Worm (Caenorhabditis elegans) whole organism, L4 larva: Measurements from ENCODE around the gene emb-27.
A peak's percentile ranks its signal among the peaks of the same experiment; 100 is the strongest.

Experiments
- D1046.2 ChIP-seq: fragments of 200-800 bp; sonication (Bioruptor generic); IDR thresholded peaks from 2 replicates; pipeline ENCODE4 v1.3.6; 2022; ENCODE audit warnings: missing genetic modification characterization, missing compliant biosample characterization
- F10B5.3 ChIP-seq: sonication (generic microtip); optimal IDR thresholded peaks from 2 replicates; lab custom pipeline; 2016; ENCODE audit warnings: mild to moderate bottlenecking, missing genetic modification characterization, missing compliant biosample characterization
- F26F4.8 ChIP-seq: fragments of 200-800 bp; sonication (Bioruptor generic); conservative IDR thresholded peaks from 2 replicates; pipeline ENCODE4 v1.3.6; 2022; ENCODE audit warnings: missing genetic modification characterization, missing compliant biosample characterization
- F49E8.2 ChIP-seq: sonication (generic microtip); optimal IDR thresholded peaks from 2 replicates; lab custom pipeline; 2016; ENCODE audit warnings: missing compliant biosample characterization, mild to moderate bottlenecking, missing genetic modification characterization, borderline replicate concordance
- R02D3.7 ChIP-seq: fragments of 150-350 bp; sonication (generic microtip); optimal IDR thresholded peaks from 3 replicates; lab custom pipeline; 2014; ENCODE audit warnings: missing biosample characterization, missing genetic modification characterization
- T20F7.1 ChIP-seq: fragments of 200-800 bp; sonication (Bioruptor generic); optimal IDR thresholded peaks from 2 replicates; lab custom pipeline; 2018; ENCODE audit warnings: mild to moderate bottlenecking, missing genetic modification characterization, missing compliant biosample characterization
- T26A8.4 ChIP-seq: fragments of 200-800 bp; sonication (Bioruptor generic); IDR thresholded peaks from 2 replicates; pipeline ENCODE4 v1.3.6; 2022; ENCODE audit warnings: missing genetic modification characterization, missing compliant biosample characterization
- ZK337.2 ChIP-seq: fragments of 200-800 bp; sonication (Bioruptor generic); IDR thresholded peaks from 2 replicates; pipeline ENCODE4 v1.3.6; 2022; ENCODE audit warnings: missing genetic modification reagents, missing genetic modification characterization, missing compliant biosample characterization
- ZK546.5 ChIP-seq, 2 experiments: sonication (generic microtip); optimal IDR thresholded peaks; 2 replicates each; lab custom pipeline; 2017; ENCODE audit warnings: missing biosample characterization in 2 of 2, missing genetic modification characterization in 2 of 2
- aha-1 ChIP-seq: fragments of 150-350 bp; peaks from one replicate; lab custom pipeline; 2014; ENCODE audit warnings: missing biosample characterization, missing genetic modification characterization
- aly-2 ChIP-seq: sonication (generic microtip); optimal IDR thresholded peaks from 2 replicates; lab custom pipeline; 2018; ENCODE audit warnings: missing biosample characterization, missing genetic modification characterization
- attf-4 ChIP-seq: sonication (generic microtip); optimal IDR thresholded peaks from 3 replicates; lab custom pipeline; 2017; ENCODE audit warnings: missing biosample characterization, missing genetic modification characterization
- ceh-20 ChIP-seq: fragments of 200-800 bp; sonication (Bioruptor generic); IDR thresholded peaks from 2 replicates; pipeline ENCODE4 v1.3.6; 2022; ENCODE audit warnings: missing genetic modification reagents, missing genetic modification characterization, missing compliant biosample characterization
- ceh-44 ChIP-seq: fragments of 200-800 bp; sonication (Bioruptor generic); IDR thresholded peaks from 2 replicates; pipeline ENCODE4 v1.3.6; 2022; ENCODE audit warnings: missing genetic modification reagents, missing genetic modification characterization, missing compliant biosample characterization
- ceh-62 ChIP-seq: sonication (generic microtip); optimal IDR thresholded peaks from 2 replicates; lab custom pipeline; 2017; ENCODE audit warnings: missing biosample characterization, missing genetic modification characterization
- ces-1 ChIP-seq: fragments of 150-350 bp; sonication (generic microtip); optimal IDR thresholded peaks from 4 replicates; lab custom pipeline; 2014; ENCODE audit warnings: missing biosample characterization, missing genetic modification reagents, missing genetic modification characterization
- ctbp-1 ChIP-seq: fragments of 200-800 bp; sonication (Bioruptor generic); IDR thresholded peaks from 2 replicates; pipeline ENCODE4 v1.3.6; 2022; ENCODE audit warnings: missing genetic modification reagents, missing genetic modification characterization, missing compliant biosample characterization
- daf-12 ChIP-seq: fragments of 150-350 bp; optimal IDR thresholded peaks from 2 replicates; lab custom pipeline; 2014; ENCODE audit warnings: missing biosample characterization, missing genetic modification reagents, missing genetic modification characterization
- dmd-8 ChIP-seq: fragments of 200-800 bp; sonication (Bioruptor generic); IDR thresholded peaks from 2 replicates; pipeline ENCODE4 v1.3.6; 2022; ENCODE audit warnings: missing genetic modification characterization, missing compliant biosample characterization
- dpl-1 ChIP-seq: fragments of 150-350 bp; optimal IDR thresholded peaks from 2 replicates; lab custom pipeline; 2014; ENCODE audit warnings: missing biosample characterization, missing genetic modification reagents, missing genetic modification characterization
- gei-8 ChIP-seq: fragments of 200-800 bp; sonication (Bioruptor generic); optimal IDR thresholded peaks from 2 replicates; lab custom pipeline; 2018; ENCODE audit warnings: mild to moderate bottlenecking, missing genetic modification characterization, missing compliant biosample characterization
- hif-1 ChIP-seq, 2 experiments: sonication (generic microtip); optimal IDR thresholded peaks; 2 replicates each; lab custom pipeline; 2016 to 2017; ENCODE audit warnings: missing compliant biosample characterization in 2 of 2, missing genetic modification characterization in 2 of 2, missing genetic modification reagents in 2 of 2, missing genotype in 2 of 2, mild to moderate bottlenecking in 1 of 2
- hlh-30 ChIP-seq: sonication (generic microtip); optimal IDR thresholded peaks from 2 replicates; lab custom pipeline; 2017; ENCODE audit warnings: antibody characterized with exemption, mild to moderate bottlenecking, missing genetic modification characterization, missing compliant biosample characterization; ENCODE audit not compliant: insufficient read depth
- jun-1 ChIP-seq: fragments of 150-350 bp; optimal IDR thresholded peaks from 2 replicates; lab custom pipeline; 2014; ENCODE audit warnings: missing biosample characterization, missing genetic modification reagents, missing genetic modification characterization
- lim-7 ChIP-seq: fragments of 200-800 bp; sonication (Bioruptor generic); IDR thresholded peaks from 2 replicates; pipeline ENCODE4 v1.3.6; 2022; ENCODE audit warnings: missing genetic modification characterization, missing compliant biosample characterization
- lin-1 ChIP-seq: fragments of 200-800 bp; sonication (Bioruptor generic); IDR thresholded peaks from 2 replicates; pipeline ENCODE4 v1.3.6; 2022; ENCODE audit warnings: missing genetic modification reagents, missing genetic modification characterization, missing compliant biosample characterization
- lin-15B ChIP-seq: fragments of 150-350 bp; sonication (generic microtip); optimal IDR thresholded peaks from 3 replicates; lab custom pipeline; 2014; ENCODE audit warnings: missing biosample characterization, missing genetic modification characterization
- lin-29 ChIP-seq: fragments of 200-800 bp; sonication (Bioruptor generic); IDR thresholded peaks from 2 replicates; pipeline ENCODE4 v1.3.6; 2022; ENCODE audit warnings: missing genetic modification reagents, missing genetic modification characterization, missing compliant biosample characterization
- lir-3 ChIP-seq: sonication (generic microtip); optimal IDR thresholded peaks from 2 replicates; lab custom pipeline; 2016; ENCODE audit warnings: mild to moderate bottlenecking, missing genetic modification characterization, missing compliant biosample characterization
- mdl-1 ChIP-seq, 2 experiments: fragments of 150-350 bp in 1 of 2; sonication (generic microtip) in 1 of 2; optimal IDR thresholded peaks; 2 replicates each; lab custom pipeline; 2014 to 2017; ENCODE audit warnings: missing biosample characterization in 2 of 2, missing genetic modification characterization in 2 of 2
- mep-1 ChIP-seq: fragments of 150-350 bp; sonication (generic microtip); optimal IDR thresholded peaks from 3 replicates; lab custom pipeline; 2014; ENCODE audit warnings: missing biosample characterization, missing genetic modification characterization
- mxl-2 ChIP-seq: fragments of 200-800 bp; sonication (Bioruptor generic); conservative IDR thresholded peaks from 2 replicates; pipeline ENCODE4 v1.3.6; 2022; ENCODE audit warnings: missing genetic modification reagents, missing genetic modification characterization, missing compliant biosample characterization
- nhr-10 ChIP-seq: fragments of 150-350 bp; optimal IDR thresholded peaks from 2 replicates; lab custom pipeline; 2014; ENCODE audit warnings: missing biosample characterization, missing genetic modification characterization
- nhr-111 ChIP-seq: fragments of 200-800 bp; sonication (Bioruptor generic); optimal IDR thresholded peaks from 2 replicates; lab custom pipeline; 2018; ENCODE audit warnings: mild to moderate bottlenecking, missing genetic modification characterization, missing compliant biosample characterization
- nhr-25 ChIP-seq: sonication (generic microtip); optimal IDR thresholded peaks from 2 replicates; lab custom pipeline; 2017; ENCODE audit warnings: missing genetic modification characterization, mild to moderate bottlenecking, missing compliant biosample characterization, antibody characterized with exemption, moderate library complexity, borderline replicate concordance; ENCODE audit not compliant: insufficient read depth
- nhr-28 ChIP-seq: fragments of 150-350 bp; optimal IDR thresholded peaks from 2 replicates; lab custom pipeline; 2014; ENCODE audit warnings: missing biosample characterization, missing genetic modification characterization
- nhr-42 ChIP-seq: fragments of 200-800 bp; sonication (Bioruptor generic); IDR thresholded peaks from 2 replicates; pipeline ENCODE4 v1.3.6; 2022; ENCODE audit warnings: missing genetic modification characterization, missing compliant biosample characterization
- nhr-6 ChIP-seq: fragments of 150-350 bp; optimal IDR thresholded peaks from 2 replicates; lab custom pipeline; 2014; ENCODE audit warnings: missing biosample characterization, missing genetic modification characterization
- nhr-77 ChIP-seq: fragments of 150-350 bp; optimal IDR thresholded peaks from 2 replicates; lab custom pipeline; 2014; ENCODE audit warnings: missing biosample characterization, missing genetic modification characterization
- rbr-2 ChIP-seq: sonication (generic microtip); optimal IDR thresholded peaks from 2 replicates; lab custom pipeline; 2016; ENCODE audit warnings: missing genotype, missing genetic modification characterization, missing compliant biosample characterization
- saeg-2 ChIP-seq: fragments of 200-800 bp; sonication (Bioruptor generic); IDR thresholded peaks from 2 replicates; pipeline ENCODE4 v1.3.6; 2022; ENCODE audit warnings: missing genetic modification reagents, missing genetic modification characterization, missing compliant biosample characterization
- sdz-12 ChIP-seq: fragments of 200-800 bp; sonication (Bioruptor generic); optimal IDR thresholded peaks from 2 replicates; lab custom pipeline; 2018; ENCODE audit warnings: mild to moderate bottlenecking, missing genetic modification characterization, missing compliant biosample characterization
- set-16 ChIP-seq: fragments of 200-800 bp; sonication (Bioruptor generic); IDR thresholded peaks from 2 replicates; pipeline ENCODE4 v1.3.6; 2022; ENCODE audit warnings: missing genetic modification reagents, missing genetic modification characterization, missing compliant biosample characterization
- snpc-1.2 ChIP-seq: fragments of 200-800 bp; sonication (Bioruptor generic); IDR thresholded peaks from 2 replicates; pipeline ENCODE4 v1.3.6; 2022; ENCODE audit warnings: missing genetic modification reagents, missing genetic modification characterization, missing compliant biosample characterization
- spr-1 ChIP-seq: sonication (generic microtip); optimal IDR thresholded peaks from 2 replicates; lab custom pipeline; 2016; ENCODE audit warnings: mild to moderate bottlenecking, missing genetic modification characterization, missing compliant biosample characterization
- spr-3 ChIP-seq: fragments of 200-800 bp; sonication (Bioruptor generic); optimal IDR thresholded peaks from 2 replicates; lab custom pipeline; 2018; ENCODE audit warnings: mild to moderate bottlenecking, missing genetic modification characterization, missing compliant biosample characterization
- tra-1 ChIP-seq: fragments of 200-800 bp; sonication (Bioruptor generic); IDR thresholded peaks from 2 replicates; pipeline ENCODE4 v1.3.6; 2022; ENCODE audit warnings: missing genetic modification reagents, missing genetic modification characterization, missing compliant biosample characterization
- unc-130 ChIP-seq: sonication (generic microtip); optimal IDR thresholded peaks from 2 replicates; lab custom pipeline; 2016; ENCODE audit warnings: missing genetic modification reagents, missing genetic modification characterization, missing compliant biosample characterization
- unc-62 ChIP-seq, 3 experiments: fragments of 150-350 bp in 1 of 3; sonication (generic microtip); optimal IDR thresholded peaks in 2 of 3; peaks in 1 of 3; 1 replicate in 1 of 3; 2 replicates in 2 of 3; lab custom pipeline; 2014 to 2017; ENCODE audit warnings: missing biosample characterization in 3 of 3, missing genetic modification characterization in 3 of 3, missing genetic modification reagents in 3 of 3, missing genotype in 1 of 3
- zag-1 ChIP-seq: fragments of 150-350 bp; optimal IDR thresholded peaks from 2 replicates; lab custom pipeline; 2014; ENCODE audit warnings: missing biosample characterization, missing genetic modification characterization

emb-27 gene

ce11 chrII:8128273-8129039 is 33.5 kb downstream of the emb-27 start (continued):
- TF ChIP-seq ces-1 (GFP tag; lab: Kevin White, UChicago) (no peak), mep-1 (no peak), nhr-28 (tag; lab: Kevin White, UChicago) (peak; percentile 45), unc-130 (no peak), ZK337.2 (GFP tag; lab: Robert Waterston, UW) (no peak), nhr-25 (no peak), F26F4.8 (GFP tag; lab: Robert Waterston, UW) (no peak), nhr-111 (GFP tag; lab: Kevin White, UChicago) (no peak), aly-2 (tag; lab: Kevin White, UChicago) (no peak), R02D3.7 (tag; lab: Kevin White, UChicago) (no peak), mdl-1 (tag; optimal IDR thresholded peaks at IDR 0.05; lab: Kevin White, UChicago) (peak in 1 of 2 experiments; percentile 63), hif-1 (tag; optimal IDR thresholded peaks at IDR 0.05; lab: Kevin White, UChicago) (no peak), gei-8 (GFP tag; lab: Kevin White, UChicago) (no peak), nhr-42 (GFP tag; lab: Robert Waterston, UW) (no peak), D1046.2 (no peak), ceh-44 (no peak), mxl-2 (GFP tag; lab: Robert Waterston, UW) (no peak), snpc-1.2 (GFP tag; lab: Robert Waterston, UW) (no peak), sdz-12 (GFP tag; lab: Kevin White, UChicago) (no peak), T20F7.1 (GFP tag; lab: Kevin White, UChicago) (peak; percentile 47), nhr-77 (tag; lab: Kevin White, UChicago) (peak; percentile 4), spr-3 (GFP tag; lab: Kevin White, UChicago) (no peak), tra-1 (no peak), lin-1 (GFP tag; lab: Robert Waterston, UW) (0 out of 2 replicates have a peak, but pooled peaks have one; percentile 33), nhr-6 (tag; lab: Kevin White, UChicago) (no peak), daf-12 (no peak), lir-3 (tag; lab: Kevin White, UChicago) (no peak), lim-7 (GFP tag; lab: Robert Waterston, UW) (no peak), F10B5.3 (tag; lab: Kevin White, UChicago) (peak; percentile 7), lin-15B (tag; lab: Kevin White, UChicago) (no peak), T26A8.4 (GFP tag; lab: Robert Waterston, UW) (no peak; the same call in 1 of the 2 replicates), hlh-30 (tag; lab: Kevin White, UChicago) (peak; percentile 93), rbr-2 (tag; lab: Kevin White, UChicago) (peak; percentile 55), attf-4 (tag; lab: Kevin White, UChicago) (no peak), ceh-20 (peak; percentile 53; the same call in 1 of the 2 replicates), F49E8.2 (no peak), nhr-10 (no peak), lin-29 (GFP tag; lab: Robert Waterston, UW) (no peak), ctbp-1 (peak; percentile 64), spr-1 (no peak), ceh-62 (no peak), ZK546.5 (tag; optimal IDR thresholded peaks at IDR 0.05; lab: Kevin White, UChicago) (no peak), zag-1 (no peak), dmd-8 (GFP tag; lab: Robert Waterston, UW) (0 out of 2 replicates have a peak, but pooled peaks have one; percentile 48), dpl-1 (GFP tag; lab: Kevin White, UChicago) (peak; percentile 30), jun-1 (no peak), aha-1 (tag; lab: Kevin White, UChicago) (peak; percentile 65), set-16 (GFP tag; lab: Robert Waterston, UW) (peak; percentile 98), unc-62 (GFP tag; optimal IDR thresholded peaks at IDR 0.05 in 1 of 2; lab: Kevin White, UChicago) (peak in 1 of 2 experiments; percentile 96), unc-62 (tag; optimal IDR thresholded peaks at IDR 0.05; lab: Kevin White, UChicago) (no peak), saeg-2 (GFP tag; lab: Robert Waterston, UW) (no peak)
